Fruit fly (Drosophila melanogaster) whole organism, adult: Measurements from ENCODE around the gene BNIP3.

Experiments used
- CG11617 ChIP-seq: fragments of 200-800 bp; sonication (Bioruptor generic); optimal IDR thresholded peaks from 2 replicates; lab custom pipeline; 2017; ENCODE audit warnings: mild to moderate bottlenecking, missing biosample characterization, missing genetic modification reagents, missing genetic modification characterization
- CG12768 ChIP-seq: fragments of 200-800 bp; sonication (Bioruptor generic); optimal IDR thresholded peaks from 2 replicates; lab custom pipeline; 2017; ENCODE audit warnings: missing biosample characterization, missing genetic modification characterization, mild to moderate bottlenecking, moderate library complexity, missing genetic modification reagents
- CG14711 ChIP-seq: fragments of 200-800 bp; sonication (Bioruptor generic); optimal IDR thresholded peaks from 2 replicates; lab custom pipeline; 2018; ENCODE audit warnings: missing biosample characterization, mild to moderate bottlenecking, missing genetic modification characterization, moderate library complexity
- CG1620 ChIP-seq: fragments of 200-800 bp; sonication (Bioruptor generic); optimal IDR thresholded peaks from 2 replicates; lab custom pipeline; 2016; ENCODE audit warnings: missing biosample characterization, missing genetic modification characterization
- CG33017 ChIP-seq: fragments of 200-800 bp; sonication (Bioruptor generic); optimal IDR thresholded peaks from 2 replicates; lab custom pipeline; 2018; ENCODE audit warnings: missing biosample characterization, mild to moderate bottlenecking, missing genetic modification characterization, moderate library complexity
- CG5204 ChIP-seq: fragments of 200-800 bp; sonication (Bioruptor generic); optimal IDR thresholded peaks from 2 replicates; lab custom pipeline; 2016; ENCODE audit warnings: missing biosample characterization, missing genetic modification characterization
- CG7045 ChIP-seq: fragments of 200-800 bp; sonication (Bioruptor generic); optimal IDR thresholded peaks from 2 replicates; lab custom pipeline; 2017; ENCODE audit warnings: missing biosample characterization, mild to moderate bottlenecking, missing genetic modification characterization
- CG7101 ChIP-seq: fragments of 200-800 bp; sonication (Bioruptor generic); optimal IDR thresholded peaks from 2 replicates; lab custom pipeline; 2018; ENCODE audit warnings: missing biosample characterization, mild to moderate bottlenecking, missing genetic modification characterization, moderate library complexity
- Clk ChIP-seq: fragments of 200-800 bp; sonication (Bioruptor generic); optimal IDR thresholded peaks from 2 replicates; lab custom pipeline; 2017; ENCODE audit warnings: missing biosample characterization, missing genetic modification characterization
- Crg-1 ChIP-seq: fragments of 200-800 bp; sonication (Bioruptor generic); optimal IDR thresholded peaks from 2 replicates; lab custom pipeline; 2016; ENCODE audit warnings: missing biosample characterization, missing genetic modification characterization
- Hr96 ChIP-seq: fragments of 200-800 bp; sonication (Bioruptor generic); optimal IDR thresholded peaks from 2 replicates; lab custom pipeline; 2016; ENCODE audit warnings: missing biosample characterization, missing genetic modification characterization
- Mnt ChIP-seq: fragments of 200-800 bp; sonication (Bioruptor generic); optimal IDR thresholded peaks from 2 replicates; lab custom pipeline; 2016; ENCODE audit warnings: missing biosample characterization, mild to moderate bottlenecking, missing genetic modification characterization
- bab1 ChIP-seq: fragments of 200-800 bp; sonication (Bioruptor generic); optimal IDR thresholded peaks from 3 replicates; lab custom pipeline; 2019; ENCODE audit warnings: missing biosample characterization, mild to moderate bottlenecking, missing genetic modification characterization, moderate library complexity
- cic ChIP-seq: fragments of 200-800 bp; sonication (Bioruptor generic); optimal IDR thresholded peaks from 2 replicates; lab custom pipeline; 2017; ENCODE audit warnings: missing biosample characterization, mild to moderate bottlenecking, missing genetic modification characterization, moderate library complexity
- cnc ChIP-seq, 2 experiments: fragments of >200 bp; optimal IDR thresholded peaks; 2 replicates each; lab custom pipeline; 2017
- kay ChIP-seq: fragments of 200-800 bp; sonication (Bioruptor generic); peaks from one replicate; lab custom pipeline; 2016; ENCODE audit warnings: missing biosample characterization, missing genetic modification characterization, borderline replicate concordance
- ovo ChIP-seq: fragments of 200-800 bp; sonication (Bioruptor generic); optimal IDR thresholded peaks from 2 replicates; lab custom pipeline; 2016; ENCODE audit warnings: missing biosample characterization, missing genetic modification characterization
- pad ChIP-seq: fragments of 200-800 bp; sonication (Bioruptor generic); optimal IDR thresholded peaks from 3 replicates; lab custom pipeline; 2017; ENCODE audit warnings: missing biosample characterization, missing genetic modification characterization, mild to moderate bottlenecking, moderate library complexity, missing genetic modification reagents
- tj ChIP-seq: fragments of 200-800 bp; sonication (Bioruptor generic); optimal IDR thresholded peaks from 3 replicates; lab custom pipeline; 2017; ENCODE audit warnings: missing biosample characterization, mild to moderate bottlenecking, missing genetic modification characterization, moderate library complexity
- toe ChIP-seq: fragments of 200-800 bp; sonication (Bioruptor generic); optimal IDR thresholded peaks from 2 replicates; lab custom pipeline; 2016; ENCODE audit warnings: missing biosample characterization, missing genetic modification characterization

Gene BNIP3

dm6 chr3L:20467433-20467832 lies 51.8 kb downstream of the BNIP3 start:
- no peak for TF ChIP-seq cnc (optimal IDR thresholded peaks at IDR 0.05; lab: Kevin White, UChicago)
- no peak for TF ChIP-seq CG5204 (GFP tag; lab: Kevin White, UChicago)
- TF ChIP-seq Mnt = no peak
- TF ChIP-seq CG11617 (GFP tag; lab: Kevin White, UChicago) = no peak
- TF ChIP-seq kay = no peak
- no peak for TF ChIP-seq ovo
- no peak for TF ChIP-seq cic (GFP tag; lab: Kevin White, UChicago)
- TF ChIP-seq tj = no peak
- no peak for TF ChIP-seq CG7101 (tag; lab: Kevin White, UChicago)
- no peak for TF ChIP-seq toe (GFP tag; lab: Kevin White, UChicago)
- TF ChIP-seq CG7045 = no peak
- no peak for TF ChIP-seq CG1620
- TF ChIP-seq bab1 = no peak
- no peak for TF ChIP-seq pad (GFP tag; lab: Kevin White, UChicago)
- no peak for TF ChIP-seq Crg-1 (GFP tag; lab: Kevin White, UChicago)
- no peak for TF ChIP-seq Hr96 (GFP tag; lab: Kevin White, UChicago)
- TF ChIP-seq CG12768 (GFP tag; lab: Kevin White, UChicago) = no peak
- no peak for TF ChIP-seq CG14711
- TF ChIP-seq CG33017 (tag; lab: Kevin White, UChicago) = no peak

dm6 chr3L:20466599-20466998 lies 52.6 kb downstream of the BNIP3 start, which contains the start of gene Tdh:
Gene Tdh (plus strand): TSS chr3L:20466944.
- TF ChIP-seq CG5204 (GFP tag; lab: Kevin White, UChicago) (no peak), CG11617 (GFP tag; lab: Kevin White, UChicago) (no peak), toe (GFP tag; lab: Kevin White, UChicago) (no peak), CG7101 (tag; lab: Kevin White, UChicago) (no peak), CG1620 (no peak)

- TF ChIP-seq CG1620 = no peak
- no peak for TF ChIP-seq ovo
- no peak for TF ChIP-seq kay
Observed at dm6 chr3L:20465941-20466340, 53.3 kb downstream of the BNIP3 start, which contains the start of gene CG42764. Gene CG42764 (minus strand): TSS chr3L:20466041.

- TF ChIP-seq CG5204 (GFP tag; lab: Kevin White, UChicago) (no peak), Clk (no peak), CG33017 (tag; lab: Kevin White, UChicago) (no peak), tj (no peak)
Observed at dm6 chr3L:20464677-20465076, 54.5 kb downstream of the BNIP3 start, which contains the start of gene atk. Gene atk (minus strand): TSS chr3L:20464862.
